Worm (Caenorhabditis elegans): ENCODE results near the gene glb-1.

ce11 chrIII:8934378-8934777 lies 11.3 kb upstream of the glb-1 start:
- TF ChIP-seq T22C8.4 (GFP tag; IDR thresholded peaks at IDR 0.05): no peak
- no peak for TF ChIP-seq ztf-23 (GFP tag; IDR thresholded peaks at IDR 0.05)
- no peak for TF ChIP-seq cog-1 (tag; optimal IDR thresholded peaks at IDR 0.05)

Data from whole organism, midembryonic.